Worm (Caenorhabditis elegans): ENCODE measurements around the gene srw-3.
"Not testable (repeated sequence)": the region's sequence is repeated elsewhere in the genome, so short reads cannot be mapped to it uniquely, and the experiment has no call there.

The srw-3 gene

DNA sequence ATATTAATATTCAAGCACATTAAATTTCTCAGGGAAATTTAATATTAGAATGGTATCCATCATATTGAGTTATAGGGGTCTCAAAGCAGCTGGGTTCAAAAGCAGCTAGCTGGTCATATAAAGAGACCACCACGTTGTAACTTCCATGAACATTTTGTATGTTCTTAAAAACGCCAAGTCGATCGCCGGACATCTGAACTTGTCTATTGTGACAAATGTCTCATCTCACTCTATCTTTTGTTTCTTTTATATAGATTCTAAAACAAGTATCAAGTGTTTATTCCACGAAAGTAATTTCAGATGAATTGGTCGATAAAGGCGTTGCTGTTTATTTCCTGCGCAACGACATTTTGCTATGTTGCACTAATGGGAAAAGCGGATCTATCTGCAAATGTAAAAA lies 8.6 kb upstream of the srw-3 start, which contains the start of gene ZK105.3:
ZK105.3 (plus strand) TSS at position 301 of the 400 bp plus-strand sequence.
- no peak for TF ChIP-seq unc-55 (GFP tag; optimal IDR thresholded peaks at IDR 0.05)
- no peak for TF ChIP-seq lin-11 (tag; optimal IDR thresholded peaks at IDR 0.05)
- no peak for TF ChIP-seq ama-1 (optimal IDR thresholded peaks at IDR 0.05)
- TF ChIP-seq nhr-11 (tag; optimal IDR thresholded peaks at IDR 0.05): no peak
- TF ChIP-seq crh-2 (tag; optimal IDR thresholded peaks at IDR 0.05): no peak
- no peak for TF ChIP-seq skn-1 (tag; optimal IDR thresholded peaks at IDR 0.05)
- no peak for TF ChIP-seq nhr-23 (tag; optimal IDR thresholded peaks at IDR 0.05)
- TF ChIP-seq ZK546.5 (tag; optimal IDR thresholded peaks at IDR 0.05): no peak
- no peak for TF ChIP-seq mab-5 (tag; optimal IDR thresholded peaks at IDR 0.05)
- TF ChIP-seq ztf-11 (tag; optimal IDR thresholded peaks at IDR 0.05): no peak
- TF ChIP-seq peb-1 (tag; optimal IDR thresholded peaks at IDR 0.05): no peak
- no peak for TF ChIP-seq zag-1 (tag; optimal IDR thresholded peaks at IDR 0.05)
- no peak for TF ChIP-seq unc-39 (tag; optimal IDR thresholded peaks at IDR 0.05)
- no peak for TF ChIP-seq nhr-25 (tag; optimal IDR thresholded peaks at IDR 0.05)
- no peak for TF ChIP-seq fos-1 (tag; optimal IDR thresholded peaks at IDR 0.05)

ce11 chrV:7703536-7703935 lies 1.9 kb upstream of the srw-3 start, which contains the start of gene srsx-40:
TSS of gene srsx-40 (minus strand) at chrV:7703636.
- TF ChIP-seq ztf-4, sem-4, lsy-2 (tag; optimal IDR thresholded peaks at IDR 0.05): not testable (repeated sequence)

- no peak for TF ChIP-seq nhr-237 (tag; optimal IDR thresholded peaks at IDR 0.05)
Observed at ce11 chrV:7708525-7708924, 3.1 kb downstream of the srw-3 start, which contains the start of gene ZK105.11. TSS of gene ZK105.11 (minus strand) at chrV:7708625.

ce11 chrV:7713072-7713471 lies 7.7 kb downstream of the srw-3 start, which contains the start of gene ZK105.13:
TSS of gene ZK105.13 (minus strand) at chrV:7713172.
- TF ChIP-seq ztf-4 (tag; optimal IDR thresholded peaks at IDR 0.05): no peak
- no peak for TF ChIP-seq nhr-237 (tag; optimal IDR thresholded peaks at IDR 0.05)
- TF ChIP-seq fos-1 (tag; optimal IDR thresholded peaks at IDR 0.05): no peak
- TF ChIP-seq gmeb-1 (tag; optimal IDR thresholded peaks at IDR 0.05): no peak
- no peak for TF ChIP-seq skn-1 (tag; optimal IDR thresholded peaks at IDR 0.05)
- TF ChIP-seq sem-4 (tag; optimal IDR thresholded peaks at IDR 0.05): no peak
- no peak for TF ChIP-seq nhr-25 (tag; optimal IDR thresholded peaks at IDR 0.05)
- no peak for TF ChIP-seq dmd-4 (tag; optimal IDR thresholded peaks at IDR 0.05)
- TF ChIP-seq nhr-6 (tag; optimal IDR thresholded peaks at IDR 0.05): no peak
- no peak for TF ChIP-seq snpc-4 (tag; optimal IDR thresholded peaks at IDR 0.05)
- no peak for TF ChIP-seq nhr-12 (tag; optimal IDR thresholded peaks at IDR 0.05)
- no peak for TF ChIP-seq lsy-2 (tag; optimal IDR thresholded peaks at IDR 0.05)
- no peak for TF ChIP-seq elt-1 (tag; optimal IDR thresholded peaks at IDR 0.05)
- TF ChIP-seq ztf-11 (tag; optimal IDR thresholded peaks at IDR 0.05): no peak
- no peak for TF ChIP-seq unc-55 (GFP tag; optimal IDR thresholded peaks at IDR 0.05)
- TF ChIP-seq egl-27 (tag; optimal IDR thresholded peaks at IDR 0.05): no peak
- no peak for TF ChIP-seq lin-11 (tag; optimal IDR thresholded peaks at IDR 0.05)
- TF ChIP-seq alr-1 (tag; optimal IDR thresholded peaks at IDR 0.05): no peak
- TF ChIP-seq lin-13 (GFP tag; optimal IDR thresholded peaks at IDR 0.05): no peak
- no peak for TF ChIP-seq peb-1 (tag; optimal IDR thresholded peaks at IDR 0.05)

- TF ChIP-seq snpc-4 (tag; optimal IDR thresholded peaks at IDR 0.05) (no peak), egl-27 (tag; optimal IDR thresholded peaks at IDR 0.05) (no peak), mdl-1 (tag; optimal IDR thresholded peaks at IDR 0.05) (no peak), nhr-129 (tag; optimal IDR thresholded peaks at IDR 0.05) (no peak), lin-13 (GFP tag; optimal IDR thresholded peaks at IDR 0.05) (no peak), nhr-12 (tag; optimal IDR thresholded peaks at IDR 0.05) (no peak), ztf-11 (tag; optimal IDR thresholded peaks at IDR 0.05) (no peak), dmd-4 (tag; optimal IDR thresholded peaks at IDR 0.05) (no peak), alr-1 (tag; optimal IDR thresholded peaks at IDR 0.05) (no peak), nhr-11 (tag; optimal IDR thresholded peaks at IDR 0.05) (no peak), aly-2 (tag; optimal IDR thresholded peaks at IDR 0.05) (no peak), fos-1 (tag; optimal IDR thresholded peaks at IDR 0.05) (no peak), ceh-16 (tag; optimal IDR thresholded peaks at IDR 0.05) (no peak), zag-1 (tag; optimal IDR thresholded peaks at IDR 0.05) (no peak), sem-4 (tag; optimal IDR thresholded peaks at IDR 0.05) (no peak), peb-1 (tag; optimal IDR thresholded peaks at IDR 0.05) (no peak)
Observed at ce11 chrV:7713691-7714090, 8.3 kb downstream of the srw-3 start, which contains the start of gene ZK105.1. TSS of gene ZK105.1 (plus strand) at chrV:7713991.

DNA sequence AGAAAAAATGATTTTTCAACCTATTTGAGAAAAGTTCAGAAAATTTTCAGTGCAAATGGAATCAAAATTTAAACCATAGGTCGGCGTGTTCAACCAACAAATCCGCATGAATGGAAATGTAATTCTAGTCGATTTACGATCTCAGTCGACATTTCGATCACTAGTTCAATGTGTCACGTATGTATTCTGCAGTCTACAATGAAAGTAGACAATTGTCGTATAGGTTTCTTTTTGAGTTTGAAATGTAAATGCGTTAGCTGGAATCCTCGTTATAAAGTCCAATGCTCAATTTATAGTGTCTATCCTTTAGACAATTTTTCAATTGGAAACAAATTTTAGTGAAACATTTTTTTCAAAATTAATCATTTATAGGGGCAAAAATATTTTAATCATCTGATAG lies 10.6 kb downstream of the srw-3 start, which contains the start of gene ZK105.12:
ZK105.12 (minus strand) TSS at position 101 of the 400 bp plus-strand sequence.
- no peak for TF ChIP-seq lin-11 (tag; optimal IDR thresholded peaks at IDR 0.05)

Measured in whole organism, L2 larva.